Fruit fly (Drosophila melanogaster) whole organism, wandering third instar larva: ENCODE measurements around the gene CG14990.

Experiments used
- Abd-B ChIP-seq: fragments of >200 bp; optimal IDR thresholded peaks from 2 replicates; lab custom pipeline; 2017; ENCODE audit warnings: missing biosample characterization, missing genetic modification characterization
- CG32264 ChIP-seq: fragments of 200-800 bp; sonication (Bioruptor generic); optimal IDR thresholded peaks from 2 replicates; lab custom pipeline; 2016; ENCODE audit warnings: missing biosample characterization, missing genetic modification characterization
- CG9705 ChIP-seq: fragments of 200-800 bp; sonication (Bioruptor generic); optimal IDR thresholded peaks from 2 replicates; lab custom pipeline; 2018; ENCODE audit warnings: missing biosample characterization, mild to moderate bottlenecking, missing genetic modification characterization
- CrebA ChIP-seq: fragments of 200-800 bp; sonication (Bioruptor generic); optimal IDR thresholded peaks from 2 replicates; lab custom pipeline; 2016; ENCODE audit warnings: missing biosample characterization, mild to moderate bottlenecking, missing genetic modification characterization, borderline replicate concordance
- Dfd ChIP-seq: fragments of >200 bp; optimal IDR thresholded peaks from 2 replicates; lab custom pipeline; 2017; ENCODE audit warnings: missing biosample characterization, missing genetic modification characterization
- Dif ChIP-seq: fragments of 200-275, 200-300 bp; sonication (Bioruptor generic); optimal IDR thresholded peaks from 2 replicates; lab custom pipeline; 2018; ENCODE audit warnings: missing biosample characterization, missing genetic modification characterization; ENCODE audit not compliant: partially characterized antibody
- GATAd ChIP-seq: sonication (Bioruptor generic); optimal IDR thresholded peaks from 2 replicates; lab custom pipeline; 2016; ENCODE audit warnings: missing biosample characterization, missing genetic modification characterization
- HLH106 ChIP-seq: fragments of 200-800 bp; optimal IDR thresholded peaks from 3 replicates; lab custom pipeline; 2019; ENCODE audit warnings: missing biosample characterization, mild to moderate bottlenecking, missing genetic modification characterization, moderate library complexity
- Hnf4 ChIP-seq: fragments of 200-800 bp; sonication (Bioruptor generic); optimal IDR thresholded peaks from 2 replicates; lab custom pipeline; 2016; ENCODE audit warnings: missing biosample characterization, mild to moderate bottlenecking, missing genetic modification characterization
- Hr78 ChIP-seq: fragments of >200 bp; optimal IDR thresholded peaks from 2 replicates; lab custom pipeline; 2017; ENCODE audit warnings: missing biosample characterization, missing genetic modification characterization
- Hr83 ChIP-seq: fragments of 200-300 bp; sonication (Bioruptor generic); optimal IDR thresholded peaks from 2 replicates; lab custom pipeline; 2016; ENCODE audit warnings: missing biosample characterization, mild to moderate bottlenecking, missing genetic modification characterization, moderate library complexity; ENCODE audit not compliant: poor library complexity, severe bottlenecking
- Jra ChIP-seq: sonication (Bioruptor generic); optimal IDR thresholded peaks from 2 replicates; lab custom pipeline; 2016; ENCODE audit warnings: missing biosample characterization, missing genetic modification characterization
- Mio ChIP-seq: sonication (Bioruptor generic); optimal IDR thresholded peaks from 2 replicates; lab custom pipeline; 2016; ENCODE audit warnings: missing biosample characterization, missing genetic modification characterization
- Myc ChIP-seq: fragments of >200 bp; optimal IDR thresholded peaks from 2 replicates; lab custom pipeline; 2017
- N ChIP-seq: fragments of >200 bp; optimal IDR thresholded peaks from 2 replicates; lab custom pipeline; 2018; ENCODE audit warnings: missing biosample characterization, missing external identifiers, missing genetic modification characterization
- OdsH ChIP-seq: fragments of 200-800 bp; sonication (Bioruptor generic); optimal IDR thresholded peaks from 2 replicates; lab custom pipeline; 2016; ENCODE audit warnings: missing biosample characterization, mild to moderate bottlenecking, missing genetic modification characterization
- Rel ChIP-seq, 2 experiments: fragments of 200-800 bp; sonication (Bioruptor generic) in 1 of 2; optimal IDR thresholded peaks; 2 replicates in 1 of 2; 3 replicates in 1 of 2; lab custom pipeline; 2016 to 2019; ENCODE audit warnings: mild to moderate bottlenecking in 2 of 2, missing biosample characterization in 2 of 2, missing genetic modification characterization in 2 of 2, moderate library complexity in 1 of 2
- Sp1 ChIP-seq: fragments of 200-800 bp; sonication (Bioruptor generic); optimal IDR thresholded peaks from 3 replicates; lab custom pipeline; 2019; ENCODE audit warnings: missing biosample characterization, mild to moderate bottlenecking, missing genetic modification characterization, moderate library complexity
- Vsx2 ChIP-seq: fragments of 200-300, 225-300 bp; sonication (Bioruptor generic); optimal IDR thresholded peaks from 2 replicates; lab custom pipeline; 2018; ENCODE audit warnings: missing biosample characterization, missing genetic modification characterization; ENCODE audit not compliant: partially characterized antibody
- br ChIP-seq: fragments of 200-800 bp; sonication (Bioruptor generic); optimal IDR thresholded peaks from 2 replicates; lab custom pipeline; 2016; ENCODE audit warnings: missing biosample characterization, missing genetic modification characterization
- brk ChIP-seq: fragments of 200-800 bp; sonication (Bioruptor generic); optimal IDR thresholded peaks from 2 replicates; lab custom pipeline; 2016; ENCODE audit warnings: missing biosample characterization, mild to moderate bottlenecking, missing genetic modification characterization
- dl ChIP-seq, 2 experiments: fragments of 175-275, 200-275 bp in 1 of 2; fragments of 200-275 bp in 1 of 2; sonication (Bioruptor generic); optimal IDR thresholded peaks; lab custom pipeline; 2018; ENCODE audit warnings: mild to moderate bottlenecking in 2 of 2, missing biosample characterization in 2 of 2, missing genetic modification characterization in 2 of 2, moderate library complexity in 2 of 2; ENCODE audit not compliant: partially characterized antibody in 2 of 2, insufficient read depth in 1 of 2
- dmrt93B ChIP-seq: fragments of 200-800 bp; sonication (Bioruptor generic); optimal IDR thresholded peaks from 2 replicates; lab custom pipeline; 2018; ENCODE audit warnings: missing biosample characterization, mild to moderate bottlenecking, missing genetic modification characterization
- dsf ChIP-seq: sonication (Bioruptor generic); optimal IDR thresholded peaks from 2 replicates; lab custom pipeline; 2016; ENCODE audit warnings: missing biosample characterization, missing genetic modification characterization, borderline replicate concordance
- ey ChIP-seq: fragments of 200-800 bp; sonication (Bioruptor generic); optimal IDR thresholded peaks from 2 replicates; lab custom pipeline; 2016; ENCODE audit warnings: missing biosample characterization, missing genetic modification characterization
- foxo ChIP-seq, 2 experiments: fragments of 200-800 bp; sonication (Bioruptor generic); optimal IDR thresholded peaks; 2 replicates in 1 of 2; 3 replicates in 1 of 2; lab custom pipeline; 2016 to 2017; ENCODE audit warnings: missing biosample characterization in 2 of 2, missing genetic modification characterization in 2 of 2
- fru ChIP-seq: fragments of 200-800 bp; sonication (Bioruptor generic); optimal IDR thresholded peaks from 3 replicates; lab custom pipeline; 2016; ENCODE audit warnings: missing biosample characterization, mild to moderate bottlenecking, missing genetic modification characterization
- h ChIP-seq: fragments of 200-800 bp; sonication (Bioruptor generic); optimal IDR thresholded peaks from 3 replicates; lab custom pipeline; 2016; ENCODE audit warnings: missing biosample characterization, mild to moderate bottlenecking, missing genetic modification characterization
- jim ChIP-seq: fragments of 175-275, 200-325 bp; sonication (Bioruptor generic); optimal IDR thresholded peaks from 2 replicates; lab custom pipeline; 2016; ENCODE audit warnings: missing biosample characterization, mild to moderate bottlenecking, missing genetic modification characterization
- lola ChIP-seq: fragments of >200 bp; optimal IDR thresholded peaks from 2 replicates; lab custom pipeline; 2017; ENCODE audit warnings: missing biosample characterization, missing genetic modification characterization
- pan ChIP-seq: fragments of >200 bp; optimal IDR thresholded peaks from 2 replicates; lab custom pipeline; 2017
- psq ChIP-seq: fragments of 200-800 bp; sonication (Bioruptor generic); optimal IDR thresholded peaks from 3 replicates; lab custom pipeline; 2017; ENCODE audit warnings: missing biosample characterization, mild to moderate bottlenecking, missing genetic modification characterization, moderate library complexity
- rgr ChIP-seq: fragments of 200-800 bp; sonication (Bioruptor generic); optimal IDR thresholded peaks from 3 replicates; lab custom pipeline; 2016; ENCODE audit warnings: missing biosample characterization, mild to moderate bottlenecking, missing genetic modification characterization
- sage ChIP-seq: fragments of 200-800 bp; sonication (Bioruptor generic); optimal IDR thresholded peaks from 2 replicates; lab custom pipeline; 2016; ENCODE audit warnings: missing biosample characterization, mild to moderate bottlenecking, missing genetic modification characterization
- sv ChIP-seq: fragments of 200-800 bp; sonication (Bioruptor generic); optimal IDR thresholded peaks from 3 replicates; lab custom pipeline; 2016; ENCODE audit warnings: missing biosample characterization, missing genetic modification characterization
- tai ChIP-seq: sonication (Bioruptor generic); optimal IDR thresholded peaks from 2 replicates; lab custom pipeline; 2016; ENCODE audit warnings: missing biosample characterization, missing genetic modification characterization
- usp ChIP-seq: fragments of >200 bp; optimal IDR thresholded peaks from 2 replicates; lab custom pipeline; 2017; ENCODE audit warnings: missing biosample characterization, missing genetic modification characterization
- woc ChIP-seq: sonication (Bioruptor generic); optimal IDR thresholded peaks from 2 replicates; lab custom pipeline; 2016; ENCODE audit warnings: missing biosample characterization, mild to moderate bottlenecking, missing genetic modification characterization

The CG14990 gene

dm6 chr3L:4121589-4121988 lies 28.6 kb downstream of the CG14990 start:
- no peak for TF ChIP-seq sv (GFP tag; lab: Kevin White, UChicago)
- TF ChIP-seq HLH106: no peak
- no peak for TF ChIP-seq tai
- no peak for TF ChIP-seq Abd-B (GFP tag; lab: Kevin White, UChicago)
- no peak for TF ChIP-seq brk
- no peak for TF ChIP-seq Rel (GFP tag; optimal IDR thresholded peaks at IDR 0.05; lab: Kevin White, UChicago)
- no peak for TF ChIP-seq Rel (tag; optimal IDR thresholded peaks at IDR 0.05; lab: Kevin White, UChicago)
- TF ChIP-seq jim: no peak
- no peak for TF ChIP-seq Dif (GFP tag; lab: Kevin White, UChicago)
- no peak for TF ChIP-seq GATAd (GFP tag; lab: Kevin White, UChicago)
- no peak for TF ChIP-seq Hr83 (GFP tag; lab: Kevin White, UChicago)
- TF ChIP-seq CG9705: no peak
- no peak for TF ChIP-seq Hnf4
- no peak for TF ChIP-seq Jra
- no peak for TF ChIP-seq dl (GFP tag; optimal IDR thresholded peaks at IDR 0.05; lab: Kevin White, UChicago; ENCODE audit: insufficient read depth in 1 of 2, partially characterized antibody in 2 of 2)
- TF ChIP-seq CG32264 (GFP tag; lab: Kevin White, UChicago): no peak
- TF ChIP-seq br (GFP tag; lab: Kevin White, UChicago): no peak
- no peak for TF ChIP-seq pan
- TF ChIP-seq sage (GFP tag; lab: Kevin White, UChicago): no peak
- TF ChIP-seq Vsx2 (GFP tag; lab: Kevin White, UChicago): no peak

dm6 chr3L:4122185-4122767 lies 29.3 kb downstream of the CG14990 start, which contains the start of gene Chd64:
Gene Chd64, minus strand, starts transcription at chr3L:4122388.
- TF ChIP-seq sage (GFP tag; lab: Kevin White, UChicago) (peak; percentile 73), Myc (lab: Kevin White, UChicago) (no peak), dsf (GFP tag; lab: Kevin White, UChicago) (no peak), fru (peak; percentile 78), rgr (GFP tag; lab: Kevin White, UChicago) (peak; percentile 70), Rel (GFP tag; optimal IDR thresholded peaks at IDR 0.05; lab: Kevin White, UChicago) (peak; percentile 84), Rel (tag; optimal IDR thresholded peaks at IDR 0.05; lab: Kevin White, UChicago) (peak; percentile 71), OdsH (GFP tag; lab: Kevin White, UChicago) (peak; percentile 71), CrebA (no peak), jim (no peak), Hr78 (GFP tag; lab: Kevin White, UChicago) (no peak), Hnf4 (no peak), psq (GFP tag; lab: Kevin White, UChicago) (peak; percentile 54), HLH106 (no peak), CG32264 (GFP tag; lab: Kevin White, UChicago) (peak; percentile 36), dl (GFP tag; optimal IDR thresholded peaks at IDR 0.05; lab: Kevin White, UChicago; ENCODE audit: insufficient read depth in 1 of 2, partially characterized antibody in 2 of 2) (no peak), Mio (GFP tag; lab: Kevin White, UChicago) (no peak), Vsx2 (GFP tag; lab: Kevin White, UChicago) (peak; percentile 79), Dif (GFP tag; lab: Kevin White, UChicago) (peak; percentile 25), tai (no peak), sv (GFP tag; lab: Kevin White, UChicago) (no peak), Jra (peak; percentile 67), Abd-B (GFP tag; lab: Kevin White, UChicago) (no peak), Dfd (GFP tag; lab: Kevin White, UChicago) (no peak), usp (no peak), GATAd (GFP tag; lab: Kevin White, UChicago) (no peak), ey (GFP tag; lab: Kevin White, UChicago) (peak; percentile 48), br (GFP tag; lab: Kevin White, UChicago) (peak; percentile 67), pan (no peak), Hr83 (GFP tag; lab: Kevin White, UChicago) (peak; percentile 89), woc (GFP tag; lab: Kevin White, UChicago) (peak; percentile 58), N (GFP tag; lab: Kevin White, UChicago) (no peak), h (GFP tag; lab: Kevin White, UChicago) (peak; percentile 78), Sp1 (peak; percentile 72), foxo (GFP tag; optimal IDR thresholded peaks at IDR 0.05; lab: Kevin White, UChicago) (no peak), lola (GFP tag; lab: Kevin White, UChicago) (no peak), brk (peak; percentile 69), CG9705 (no peak), dmrt93B (GFP tag; lab: Kevin White, UChicago) (no peak)
- TF ChIP-seq, all 38 proteins: peak for 17
